Fruit fly (Drosophila melanogaster) whole organism, wandering third instar larva: ENCODE data around the gene CG5861.

Source experiments
- HLH106 ChIP-seq: fragments of 200-800 bp; optimal IDR thresholded peaks from 3 replicates; lab custom pipeline; 2019; ENCODE audit warnings: missing biosample characterization, mild to moderate bottlenecking, missing genetic modification characterization, moderate library complexity
- Mio ChIP-seq: sonication (Bioruptor generic); optimal IDR thresholded peaks from 2 replicates; lab custom pipeline; 2016; ENCODE audit warnings: missing biosample characterization, missing genetic modification characterization
- Myc ChIP-seq: fragments of >200 bp; optimal IDR thresholded peaks from 2 replicates; lab custom pipeline; 2017
- N ChIP-seq: fragments of >200 bp; optimal IDR thresholded peaks from 2 replicates; lab custom pipeline; 2018; ENCODE audit warnings: missing biosample characterization, missing external identifiers, missing genetic modification characterization
- OdsH ChIP-seq: fragments of 200-800 bp; sonication (Bioruptor generic); optimal IDR thresholded peaks from 2 replicates; lab custom pipeline; 2016; ENCODE audit warnings: missing biosample characterization, mild to moderate bottlenecking, missing genetic modification characterization
- Vsx2 ChIP-seq: fragments of 200-300, 225-300 bp; sonication (Bioruptor generic); optimal IDR thresholded peaks from 2 replicates; lab custom pipeline; 2018; ENCODE audit warnings: missing biosample characterization, missing genetic modification characterization; ENCODE audit not compliant: partially characterized antibody
- foxo ChIP-seq, 2 experiments: fragments of 200-800 bp; sonication (Bioruptor generic); optimal IDR thresholded peaks; 2 replicates in 1 of 2; 3 replicates in 1 of 2; lab custom pipeline; 2016 to 2017; ENCODE audit warnings: missing biosample characterization in 2 of 2, missing genetic modification characterization in 2 of 2
- fru ChIP-seq: fragments of 200-800 bp; sonication (Bioruptor generic); optimal IDR thresholded peaks from 3 replicates; lab custom pipeline; 2016; ENCODE audit warnings: missing biosample characterization, mild to moderate bottlenecking, missing genetic modification characterization
- h ChIP-seq: fragments of 200-800 bp; sonication (Bioruptor generic); optimal IDR thresholded peaks from 3 replicates; lab custom pipeline; 2016; ENCODE audit warnings: missing biosample characterization, mild to moderate bottlenecking, missing genetic modification characterization
- pan ChIP-seq: fragments of >200 bp; optimal IDR thresholded peaks from 2 replicates; lab custom pipeline; 2017
- tai ChIP-seq: sonication (Bioruptor generic); optimal IDR thresholded peaks from 2 replicates; lab custom pipeline; 2016; ENCODE audit warnings: missing biosample characterization, missing genetic modification characterization
- usp ChIP-seq: fragments of >200 bp; optimal IDR thresholded peaks from 2 replicates; lab custom pipeline; 2017; ENCODE audit warnings: missing biosample characterization, missing genetic modification characterization

DNA sequence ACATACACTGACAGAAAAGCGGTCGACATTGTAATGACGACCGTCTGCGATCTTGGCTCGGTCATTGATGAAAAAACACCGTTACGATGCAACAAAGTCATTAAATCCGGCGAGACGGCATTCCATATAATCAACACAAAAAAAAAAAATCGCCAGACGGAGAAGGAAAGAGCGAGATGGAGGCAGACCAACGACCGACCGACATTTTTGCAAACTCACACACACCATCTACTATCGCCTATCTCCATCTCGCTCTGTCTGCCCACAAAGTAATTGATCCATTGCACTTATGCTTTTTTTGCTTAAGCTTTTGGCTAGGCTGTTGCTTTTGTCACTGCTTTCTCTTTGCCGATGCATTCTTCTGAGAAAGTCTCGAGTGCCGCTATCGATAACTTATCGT, 33.0 kb downstream of the CG5861 start:
- TF ChIP-seq foxo (GFP tag; optimal IDR thresholded peaks at IDR 0.05; lab: Kevin White, UChicago) (no peak), usp (GFP tag; lab: Kevin White, UChicago) (no peak), h (GFP tag; lab: Kevin White, UChicago) (no peak), OdsH (GFP tag; lab: Kevin White, UChicago) (no peak), Mio (no peak), Myc (no peak), HLH106 (tag; lab: Kevin White, UChicago) (no peak), pan (lab: Kevin White, UChicago) (no peak), Vsx2 (GFP tag; lab: Kevin White, UChicago) (no peak), fru (GFP tag; lab: Kevin White, UChicago) (no peak), N (GFP tag; lab: Kevin White, UChicago) (no peak), tai (GFP tag; lab: Kevin White, UChicago) (no peak)
